Fruit fly (Drosophila melanogaster) whole organism, wandering third instar larva: ENCODE measurements around the gene CG10338.
A peak's percentile ranks its signal among the peaks of the same experiment; 100 is the strongest.

Source experiments
- Abd-B ChIP-seq: fragments of >200 bp; optimal IDR thresholded peaks from 2 replicates; lab custom pipeline; 2017; ENCODE audit warnings: missing biosample characterization, missing genetic modification characterization
- CG32264 ChIP-seq: fragments of 200-800 bp; sonication (Bioruptor generic); optimal IDR thresholded peaks from 2 replicates; lab custom pipeline; 2016; ENCODE audit warnings: missing biosample characterization, missing genetic modification characterization
- CG9705 ChIP-seq: fragments of 200-800 bp; sonication (Bioruptor generic); optimal IDR thresholded peaks from 2 replicates; lab custom pipeline; 2018; ENCODE audit warnings: missing biosample characterization, mild to moderate bottlenecking, missing genetic modification characterization
- CrebA ChIP-seq: fragments of 200-800 bp; sonication (Bioruptor generic); optimal IDR thresholded peaks from 2 replicates; lab custom pipeline; 2016; ENCODE audit warnings: missing biosample characterization, mild to moderate bottlenecking, missing genetic modification characterization, borderline replicate concordance
- Dfd ChIP-seq: fragments of >200 bp; optimal IDR thresholded peaks from 2 replicates; lab custom pipeline; 2017; ENCODE audit warnings: missing biosample characterization, missing genetic modification characterization
- Dif ChIP-seq: fragments of 200-275, 200-300 bp; sonication (Bioruptor generic); optimal IDR thresholded peaks from 2 replicates; lab custom pipeline; 2018; ENCODE audit warnings: missing biosample characterization, missing genetic modification characterization; ENCODE audit not compliant: partially characterized antibody
- GATAd ChIP-seq: sonication (Bioruptor generic); optimal IDR thresholded peaks from 2 replicates; lab custom pipeline; 2016; ENCODE audit warnings: missing biosample characterization, missing genetic modification characterization
- HLH106 ChIP-seq: fragments of 200-800 bp; optimal IDR thresholded peaks from 3 replicates; lab custom pipeline; 2019; ENCODE audit warnings: missing biosample characterization, mild to moderate bottlenecking, missing genetic modification characterization, moderate library complexity
- Hnf4 ChIP-seq: fragments of 200-800 bp; sonication (Bioruptor generic); optimal IDR thresholded peaks from 2 replicates; lab custom pipeline; 2016; ENCODE audit warnings: missing biosample characterization, mild to moderate bottlenecking, missing genetic modification characterization
- Hr78 ChIP-seq: fragments of >200 bp; optimal IDR thresholded peaks from 2 replicates; lab custom pipeline; 2017; ENCODE audit warnings: missing biosample characterization, missing genetic modification characterization
- Hr83 ChIP-seq: fragments of 200-300 bp; sonication (Bioruptor generic); optimal IDR thresholded peaks from 2 replicates; lab custom pipeline; 2016; ENCODE audit warnings: missing biosample characterization, mild to moderate bottlenecking, missing genetic modification characterization, moderate library complexity; ENCODE audit not compliant: poor library complexity, severe bottlenecking
- Jra ChIP-seq: sonication (Bioruptor generic); optimal IDR thresholded peaks from 2 replicates; lab custom pipeline; 2016; ENCODE audit warnings: missing biosample characterization, missing genetic modification characterization
- Mio ChIP-seq: sonication (Bioruptor generic); optimal IDR thresholded peaks from 2 replicates; lab custom pipeline; 2016; ENCODE audit warnings: missing biosample characterization, missing genetic modification characterization
- Myc ChIP-seq: fragments of >200 bp; optimal IDR thresholded peaks from 2 replicates; lab custom pipeline; 2017
- N ChIP-seq: fragments of >200 bp; optimal IDR thresholded peaks from 2 replicates; lab custom pipeline; 2018; ENCODE audit warnings: missing biosample characterization, missing external identifiers, missing genetic modification characterization
- OdsH ChIP-seq: fragments of 200-800 bp; sonication (Bioruptor generic); optimal IDR thresholded peaks from 2 replicates; lab custom pipeline; 2016; ENCODE audit warnings: missing biosample characterization, mild to moderate bottlenecking, missing genetic modification characterization
- Rel ChIP-seq, 2 experiments: fragments of 200-800 bp; sonication (Bioruptor generic) in 1 of 2; optimal IDR thresholded peaks; 2 replicates in 1 of 2; 3 replicates in 1 of 2; lab custom pipeline; 2016 to 2019; ENCODE audit warnings: mild to moderate bottlenecking in 2 of 2, missing biosample characterization in 2 of 2, missing genetic modification characterization in 2 of 2, moderate library complexity in 1 of 2
- Sp1 ChIP-seq: fragments of 200-800 bp; sonication (Bioruptor generic); optimal IDR thresholded peaks from 3 replicates; lab custom pipeline; 2019; ENCODE audit warnings: missing biosample characterization, mild to moderate bottlenecking, missing genetic modification characterization, moderate library complexity
- Vsx2 ChIP-seq: fragments of 200-300, 225-300 bp; sonication (Bioruptor generic); optimal IDR thresholded peaks from 2 replicates; lab custom pipeline; 2018; ENCODE audit warnings: missing biosample characterization, missing genetic modification characterization; ENCODE audit not compliant: partially characterized antibody
- br ChIP-seq: fragments of 200-800 bp; sonication (Bioruptor generic); optimal IDR thresholded peaks from 2 replicates; lab custom pipeline; 2016; ENCODE audit warnings: missing biosample characterization, missing genetic modification characterization
- brk ChIP-seq: fragments of 200-800 bp; sonication (Bioruptor generic); optimal IDR thresholded peaks from 2 replicates; lab custom pipeline; 2016; ENCODE audit warnings: missing biosample characterization, mild to moderate bottlenecking, missing genetic modification characterization
- dl ChIP-seq, 2 experiments: fragments of 175-275, 200-275 bp in 1 of 2; fragments of 200-275 bp in 1 of 2; sonication (Bioruptor generic); optimal IDR thresholded peaks; lab custom pipeline; 2018; ENCODE audit warnings: mild to moderate bottlenecking in 2 of 2, missing biosample characterization in 2 of 2, missing genetic modification characterization in 2 of 2, moderate library complexity in 2 of 2; ENCODE audit not compliant: partially characterized antibody in 2 of 2, insufficient read depth in 1 of 2
- dmrt93B ChIP-seq: fragments of 200-800 bp; sonication (Bioruptor generic); optimal IDR thresholded peaks from 2 replicates; lab custom pipeline; 2018; ENCODE audit warnings: missing biosample characterization, mild to moderate bottlenecking, missing genetic modification characterization
- dsf ChIP-seq: sonication (Bioruptor generic); optimal IDR thresholded peaks from 2 replicates; lab custom pipeline; 2016; ENCODE audit warnings: missing biosample characterization, missing genetic modification characterization, borderline replicate concordance
- ey ChIP-seq: fragments of 200-800 bp; sonication (Bioruptor generic); optimal IDR thresholded peaks from 2 replicates; lab custom pipeline; 2016; ENCODE audit warnings: missing biosample characterization, missing genetic modification characterization
- foxo ChIP-seq, 2 experiments: fragments of 200-800 bp; sonication (Bioruptor generic); optimal IDR thresholded peaks; 2 replicates in 1 of 2; 3 replicates in 1 of 2; lab custom pipeline; 2016 to 2017; ENCODE audit warnings: missing biosample characterization in 2 of 2, missing genetic modification characterization in 2 of 2
- fru ChIP-seq: fragments of 200-800 bp; sonication (Bioruptor generic); optimal IDR thresholded peaks from 3 replicates; lab custom pipeline; 2016; ENCODE audit warnings: missing biosample characterization, mild to moderate bottlenecking, missing genetic modification characterization
- h ChIP-seq: fragments of 200-800 bp; sonication (Bioruptor generic); optimal IDR thresholded peaks from 3 replicates; lab custom pipeline; 2016; ENCODE audit warnings: missing biosample characterization, mild to moderate bottlenecking, missing genetic modification characterization
- jim ChIP-seq: fragments of 175-275, 200-325 bp; sonication (Bioruptor generic); optimal IDR thresholded peaks from 2 replicates; lab custom pipeline; 2016; ENCODE audit warnings: missing biosample characterization, mild to moderate bottlenecking, missing genetic modification characterization
- lola ChIP-seq: fragments of >200 bp; optimal IDR thresholded peaks from 2 replicates; lab custom pipeline; 2017; ENCODE audit warnings: missing biosample characterization, missing genetic modification characterization
- pan ChIP-seq: fragments of >200 bp; optimal IDR thresholded peaks from 2 replicates; lab custom pipeline; 2017
- psq ChIP-seq: fragments of 200-800 bp; sonication (Bioruptor generic); optimal IDR thresholded peaks from 3 replicates; lab custom pipeline; 2017; ENCODE audit warnings: missing biosample characterization, mild to moderate bottlenecking, missing genetic modification characterization, moderate library complexity
- rgr ChIP-seq: fragments of 200-800 bp; sonication (Bioruptor generic); optimal IDR thresholded peaks from 3 replicates; lab custom pipeline; 2016; ENCODE audit warnings: missing biosample characterization, mild to moderate bottlenecking, missing genetic modification characterization
- sage ChIP-seq: fragments of 200-800 bp; sonication (Bioruptor generic); optimal IDR thresholded peaks from 2 replicates; lab custom pipeline; 2016; ENCODE audit warnings: missing biosample characterization, mild to moderate bottlenecking, missing genetic modification characterization
- sv ChIP-seq: fragments of 200-800 bp; sonication (Bioruptor generic); optimal IDR thresholded peaks from 3 replicates; lab custom pipeline; 2016; ENCODE audit warnings: missing biosample characterization, missing genetic modification characterization
- tai ChIP-seq: sonication (Bioruptor generic); optimal IDR thresholded peaks from 2 replicates; lab custom pipeline; 2016; ENCODE audit warnings: missing biosample characterization, missing genetic modification characterization
- usp ChIP-seq: fragments of >200 bp; optimal IDR thresholded peaks from 2 replicates; lab custom pipeline; 2017; ENCODE audit warnings: missing biosample characterization, missing genetic modification characterization
- woc ChIP-seq: sonication (Bioruptor generic); optimal IDR thresholded peaks from 2 replicates; lab custom pipeline; 2016; ENCODE audit warnings: missing biosample characterization, mild to moderate bottlenecking, missing genetic modification characterization

CG10338 gene

dm6 chr2L:18695404-18695804 is at the start of gene CG10338, which contains the start of gene CG10383:
TSS of gene CG10338 (plus strand) at chr2L:18695664.
TSS of gene CG10383 (minus strand) at chr2L:18695602.
- TF ChIP-seq Sp1 (GFP tag; lab: Kevin White, UChicago) (peak; percentile 79), fru (GFP tag; lab: Kevin White, UChicago) (peak; percentile 90), ey (GFP tag; lab: Kevin White, UChicago) (peak; percentile 91), dmrt93B (peak; percentile 72), CrebA (GFP tag; lab: Kevin White, UChicago) (no peak), jim (peak; percentile 65), dsf (GFP tag; lab: Kevin White, UChicago) (no peak), Rel (GFP tag; optimal IDR thresholded peaks at IDR 0.05; lab: Kevin White, UChicago) (no peak), Rel (tag; optimal IDR thresholded peaks at IDR 0.05; lab: Kevin White, UChicago) (peak; percentile 75), OdsH (peak; percentile 87), Hr83 (GFP tag; lab: Kevin White, UChicago) (peak; percentile 92), Mio (GFP tag; lab: Kevin White, UChicago) (peak; percentile 70), CG9705 (GFP tag; lab: Kevin White, UChicago) (peak; percentile 63), h (GFP tag; lab: Kevin White, UChicago) (peak; percentile 93), rgr (GFP tag; lab: Kevin White, UChicago) (peak; percentile 93), Vsx2 (no peak), Abd-B (GFP tag; lab: Kevin White, UChicago) (no peak), brk (GFP tag; lab: Kevin White, UChicago) (no peak), Dif (GFP tag; lab: Kevin White, UChicago) (no peak), psq (GFP tag; lab: Kevin White, UChicago) (peak; percentile 82), Hnf4 (GFP tag; lab: Kevin White, UChicago) (peak; percentile 94), Hr78 (GFP tag; lab: Kevin White, UChicago) (no peak), usp (no peak), sv (GFP tag; lab: Kevin White, UChicago) (peak; percentile 71), woc (GFP tag; lab: Kevin White, UChicago) (peak; percentile 72), tai (GFP tag; lab: Kevin White, UChicago) (no peak), HLH106 (tag; lab: Kevin White, UChicago) (peak; percentile 84), N (GFP tag; lab: Kevin White, UChicago) (no peak), foxo (GFP tag; optimal IDR thresholded peaks at IDR 0.05; lab: Kevin White, UChicago) (peak in 1 of 2 experiments; percentile 95), pan (no peak), CG32264 (GFP tag; lab: Kevin White, UChicago) (peak; percentile 76), Dfd (GFP tag; lab: Kevin White, UChicago) (no peak), br (GFP tag; lab: Kevin White, UChicago) (peak; percentile 88), dl (GFP tag; optimal IDR thresholded peaks at IDR 0.05; lab: Kevin White, UChicago; ENCODE audit: insufficient read depth in 1 of 2, partially characterized antibody in 2 of 2) (no peak), Jra (GFP tag; lab: Kevin White, UChicago) (peak; percentile 92), GATAd (GFP tag; lab: Kevin White, UChicago) (peak; percentile 90), Myc (lab: Kevin White, UChicago) (peak; percentile 81), lola (peak; percentile 58), sage (GFP tag; lab: Kevin White, UChicago) (peak; percentile 69)

dm6 chr2L:18647857-18648652 is 47.4 kb upstream of the CG10338 start:
- no peak for TF ChIP-seq dmrt93B
- TF ChIP-seq Sp1 (GFP tag; lab: Kevin White, UChicago), result peak; percentile 40
- TF ChIP-seq CG9705 (GFP tag; lab: Kevin White, UChicago), result no peak
- TF ChIP-seq Dfd (GFP tag; lab: Kevin White, UChicago), result no peak
- no peak for TF ChIP-seq pan
- peak; percentile 58 for TF ChIP-seq psq (GFP tag; lab: Kevin White, UChicago)
- no peak for TF ChIP-seq Jra (GFP tag; lab: Kevin White, UChicago)
- TF ChIP-seq br (GFP tag; lab: Kevin White, UChicago), result peak; percentile 22
- no peak for TF ChIP-seq Myc (lab: Kevin White, UChicago)
- no peak for TF ChIP-seq brk (GFP tag; lab: Kevin White, UChicago)
- no peak for TF ChIP-seq tai (GFP tag; lab: Kevin White, UChicago)
- TF ChIP-seq GATAd (GFP tag; lab: Kevin White, UChicago), result no peak
- no peak for TF ChIP-seq sage (GFP tag; lab: Kevin White, UChicago)
- peak; percentile 44 for TF ChIP-seq Hnf4 (GFP tag; lab: Kevin White, UChicago)
- no peak for TF ChIP-seq lola
- no peak for TF ChIP-seq dsf (GFP tag; lab: Kevin White, UChicago)
- no peak for TF ChIP-seq Hr78 (GFP tag; lab: Kevin White, UChicago)
- no peak for TF ChIP-seq jim
- TF ChIP-seq usp, result no peak
- TF ChIP-seq Rel (GFP tag; optimal IDR thresholded peaks at IDR 0.05; lab: Kevin White, UChicago), result no peak
- no peak for TF ChIP-seq Rel (tag; optimal IDR thresholded peaks at IDR 0.05; lab: Kevin White, UChicago)
- TF ChIP-seq rgr (GFP tag; lab: Kevin White, UChicago), result peak; percentile 20
- peak; percentile 10 for TF ChIP-seq woc (GFP tag; lab: Kevin White, UChicago)
- TF ChIP-seq fru (GFP tag; lab: Kevin White, UChicago), result peak; percentile 62
- no peak for TF ChIP-seq Dif (GFP tag; lab: Kevin White, UChicago)
- TF ChIP-seq HLH106 (tag; lab: Kevin White, UChicago), result no peak
- peak in 1 of 2 experiments; percentile 59 for TF ChIP-seq foxo (GFP tag; optimal IDR thresholded peaks at IDR 0.05; lab: Kevin White, UChicago)
- no peak for TF ChIP-seq dl (GFP tag; optimal IDR thresholded peaks at IDR 0.05; lab: Kevin White, UChicago; ENCODE audit: insufficient read depth in 1 of 2, partially characterized antibody in 2 of 2)
- TF ChIP-seq CG32264 (GFP tag; lab: Kevin White, UChicago), result no peak
- TF ChIP-seq Mio (GFP tag; lab: Kevin White, UChicago), result no peak
- TF ChIP-seq Vsx2, result no peak
- peak; percentile 44 for TF ChIP-seq h (GFP tag; lab: Kevin White, UChicago)
- TF ChIP-seq N (GFP tag; lab: Kevin White, UChicago), result no peak
- peak; percentile 47 for TF ChIP-seq OdsH
- TF ChIP-seq ey (GFP tag; lab: Kevin White, UChicago), result peak; percentile 20
- TF ChIP-seq CrebA (GFP tag; lab: Kevin White, UChicago), result no peak
- TF ChIP-seq Hr83 (GFP tag; lab: Kevin White, UChicago), result no peak
- no peak for TF ChIP-seq Abd-B (GFP tag; lab: Kevin White, UChicago)
